Worm (Caenorhabditis elegans): ENCODE results near the gene Y51A2A.4.

Y51A2A.4 gene

DNA sequence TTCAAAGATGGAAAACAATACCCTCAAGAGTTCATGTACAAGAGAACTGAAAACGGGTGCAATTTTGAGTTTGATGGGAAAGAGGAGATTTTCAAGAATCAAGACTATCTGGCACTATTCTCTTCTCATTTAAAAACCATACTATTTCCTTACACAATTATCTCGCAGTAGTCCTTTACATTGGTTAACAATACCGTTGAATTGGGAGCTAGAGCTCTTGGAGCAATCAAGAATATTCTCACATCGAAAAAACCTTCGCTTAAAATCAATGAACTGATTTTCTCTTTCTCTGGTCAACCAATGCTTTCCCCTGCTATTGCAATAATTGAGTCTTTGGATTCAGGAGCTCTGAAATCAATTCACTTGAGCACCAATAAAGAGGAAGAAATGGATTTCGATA lies 37.2 kb upstream of the Y51A2A.4 start, which contains the start of gene R10E8.2:
Gene R10E8.2 (plus strand): TSS at position 301 of the 400 bp plus-strand sequence.
- no peak for TF ChIP-seq sma-3 (GFP tag; optimal IDR thresholded peaks at IDR 0.05)

DNA sequence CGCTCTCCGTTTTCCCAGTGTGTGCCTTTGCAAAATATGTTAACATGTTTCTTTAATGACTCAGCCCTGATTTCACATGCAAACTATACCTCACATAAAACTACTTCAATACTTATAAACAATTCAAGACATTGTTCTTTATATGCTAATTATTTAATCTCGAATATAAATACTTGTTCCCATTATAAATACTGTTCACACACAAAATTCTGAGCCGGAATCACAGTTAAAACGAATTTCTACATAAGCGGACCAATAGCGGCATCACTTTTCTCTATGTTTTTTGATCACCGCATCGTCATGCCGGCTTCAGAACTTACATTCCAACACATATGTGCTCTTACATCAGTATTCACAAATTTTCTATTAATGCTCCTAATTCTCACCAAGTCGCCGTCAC lies 36.3 kb upstream of the Y51A2A.4 start, which contains the start of gene R10E8.5:
Gene R10E8.5 (plus strand): TSS at position 301 of the 400 bp plus-strand sequence.
- no peak for TF ChIP-seq lin-39 (tag; optimal IDR thresholded peaks at IDR 0.05)
- TF ChIP-seq zag-1 (tag; optimal IDR thresholded peaks at IDR 0.05): no peak
- no peak for TF ChIP-seq Y55F3AM.14 (GFP tag; optimal IDR thresholded peaks at IDR 0.05)
- TF ChIP-seq alr-1 (tag; optimal IDR thresholded peaks at IDR 0.05): no peak
- no peak for TF ChIP-seq unc-62 (GFP tag; optimal IDR thresholded peaks at IDR 0.05)

DNA sequence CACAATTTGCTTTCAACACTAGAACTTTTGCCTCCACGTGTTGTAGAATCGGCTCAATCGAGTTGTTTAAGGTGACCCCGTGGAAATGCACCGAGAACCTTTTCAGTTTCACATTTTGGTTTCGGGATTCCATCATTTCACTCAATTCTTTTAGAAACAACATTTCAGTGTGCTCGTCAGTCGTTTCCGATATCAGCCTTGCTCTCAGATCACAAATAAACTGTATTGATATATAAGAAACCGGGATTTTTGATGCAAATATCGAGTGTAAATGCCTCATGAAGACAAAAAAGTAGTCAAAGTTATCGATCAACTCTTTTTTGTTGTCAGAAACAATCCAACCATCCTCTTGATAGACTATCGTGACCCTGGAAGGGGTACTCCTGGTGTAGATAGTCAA lies 25.2 kb upstream of the Y51A2A.4 start:
- no peak for TF ChIP-seq nhr-10 (tag; optimal IDR thresholded peaks at IDR 0.05)
- no peak for TF ChIP-seq elt-3 (tag; optimal IDR thresholded peaks at IDR 0.05)
- TF ChIP-seq F13H6.1 (tag; optimal IDR thresholded peaks at IDR 0.05): no peak
- TF ChIP-seq nhr-129 (tag; optimal IDR thresholded peaks at IDR 0.05): no peak
- no peak for TF ChIP-seq nhr-25 (tag; optimal IDR thresholded peaks at IDR 0.05)
- no peak for TF ChIP-seq ceh-82 (tag; optimal IDR thresholded peaks at IDR 0.05)
- TF ChIP-seq nhr-77 (tag; optimal IDR thresholded peaks at IDR 0.05): no peak
- TF ChIP-seq unc-55 (GFP tag; optimal IDR thresholded peaks at IDR 0.05): no peak
- no peak for TF ChIP-seq aly-2 (tag; optimal IDR thresholded peaks at IDR 0.05)
- no peak for TF ChIP-seq alr-1 (tag; optimal IDR thresholded peaks at IDR 0.05)

DNA sequence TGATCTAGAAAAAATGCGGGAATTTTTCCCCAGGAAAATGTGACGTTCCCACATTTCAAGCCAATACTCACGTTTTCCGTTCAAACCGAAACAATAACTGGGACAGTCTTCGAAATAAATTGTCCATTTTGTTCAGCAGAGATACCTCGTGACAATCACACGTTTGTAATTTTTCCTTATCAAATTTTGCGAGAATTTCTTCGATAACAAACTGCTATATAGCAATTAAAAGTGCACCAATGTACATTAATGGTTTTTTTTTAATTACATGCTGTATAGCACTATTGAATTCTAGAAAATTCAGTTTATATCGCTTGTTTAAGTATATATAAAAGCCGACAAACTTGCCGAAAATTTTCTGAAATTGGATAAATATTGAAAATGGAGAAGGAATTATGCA lies 24.5 kb upstream of the Y51A2A.4 start, which contains the start of gene R10E8.6:
Gene R10E8.6 (minus strand): TSS at position 154 of the 400 bp plus-strand sequence.
- TF ChIP-seq crh-2 (tag; optimal IDR thresholded peaks at IDR 0.05): peak; percentile 10
- peak; percentile 53 for TF ChIP-seq fos-1 (tag; optimal IDR thresholded peaks at IDR 0.05)
- no peak for TF ChIP-seq mdl-1 (tag; optimal IDR thresholded peaks at IDR 0.05)

DNA sequence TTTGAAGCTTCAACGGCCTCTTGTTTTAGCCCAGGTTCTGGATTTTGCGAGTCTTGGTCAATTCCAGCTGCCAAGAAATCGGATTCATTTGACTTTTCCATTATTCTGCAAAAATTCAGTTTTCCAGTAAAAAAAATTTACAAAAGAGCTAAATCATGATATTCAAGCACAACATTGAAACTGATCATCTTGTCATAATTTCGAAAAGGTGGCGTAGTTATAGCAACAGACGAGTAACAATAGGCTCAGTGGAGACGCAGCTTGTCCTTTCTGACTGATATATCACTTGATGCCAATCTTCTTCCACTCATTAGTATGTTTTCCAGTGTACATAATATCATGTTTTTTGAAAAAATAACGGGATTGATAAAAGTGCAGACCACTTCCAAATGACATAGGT lies 22.0 kb upstream of the Y51A2A.4 start, which contains the start of gene fbxa-213:
Gene fbxa-213 (minus strand): TSS at position 101 of the 400 bp plus-strand sequence.
- TF ChIP-seq ztf-4 (tag; optimal IDR thresholded peaks at IDR 0.05): no peak
- TF ChIP-seq snpc-4 (tag; optimal IDR thresholded peaks at IDR 0.05): no peak
- TF ChIP-seq Y55F3AM.14 (GFP tag; optimal IDR thresholded peaks at IDR 0.05): no peak
- TF ChIP-seq elt-1 (tag; optimal IDR thresholded peaks at IDR 0.05): no peak
- TF ChIP-seq lin-11 (tag; optimal IDR thresholded peaks at IDR 0.05): no peak
- TF ChIP-seq elt-3 (tag; optimal IDR thresholded peaks at IDR 0.05): no peak
- TF ChIP-seq nhr-11 (tag; optimal IDR thresholded peaks at IDR 0.05): no peak

DNA sequence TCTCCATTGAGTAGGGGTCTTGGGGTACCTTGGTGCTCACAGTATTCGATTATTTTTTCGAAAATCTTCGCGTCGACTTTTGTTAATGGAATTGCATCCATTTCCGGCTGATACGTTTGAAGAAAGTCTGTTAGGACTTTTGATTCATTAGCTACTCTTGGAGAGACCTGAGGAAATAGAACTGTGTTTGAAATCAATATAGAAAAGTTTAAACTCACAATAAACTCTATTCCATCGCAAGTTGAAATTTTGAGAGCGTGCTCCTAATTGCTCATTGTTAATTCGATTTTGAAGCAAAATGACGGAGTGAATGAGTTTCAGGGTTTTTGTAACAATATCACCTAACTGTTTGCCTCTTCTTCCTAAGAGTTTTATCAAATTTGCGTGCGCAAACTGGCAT lies 20.9 kb upstream of the Y51A2A.4 start, which contains the start of gene skr-6:
Gene skr-6 (minus strand): TSS at position 101 of the 400 bp plus-strand sequence.
- TF ChIP-seq aly-2 (tag; optimal IDR thresholded peaks at IDR 0.05): no peak
- no peak for TF ChIP-seq lsy-2 (tag; optimal IDR thresholded peaks at IDR 0.05)
- no peak for TF ChIP-seq snpc-4 (tag; optimal IDR thresholded peaks at IDR 0.05)
- TF ChIP-seq mdl-1 (tag; optimal IDR thresholded peaks at IDR 0.05): no peak
- no peak for TF ChIP-seq ztf-11 (tag; optimal IDR thresholded peaks at IDR 0.05)
- TF ChIP-seq nhr-11 (tag; optimal IDR thresholded peaks at IDR 0.05): no peak
- TF ChIP-seq unc-55 (GFP tag; optimal IDR thresholded peaks at IDR 0.05): no peak
- TF ChIP-seq sem-4 (tag; optimal IDR thresholded peaks at IDR 0.05): no peak
- TF ChIP-seq nhr-25 (tag; optimal IDR thresholded peaks at IDR 0.05): no peak
- TF ChIP-seq lin-13 (GFP tag; optimal IDR thresholded peaks at IDR 0.05): no peak
- no peak for TF ChIP-seq nhr-6 (tag; optimal IDR thresholded peaks at IDR 0.05)
- no peak for TF ChIP-seq sma-9 (GFP tag; optimal IDR thresholded peaks at IDR 0.05)
- no peak for TF ChIP-seq sma-9 (tag; optimal IDR thresholded peaks at IDR 0.05)
- TF ChIP-seq Y55F3AM.14 (GFP tag; optimal IDR thresholded peaks at IDR 0.05): no peak
- TF ChIP-seq blmp-1 (tag; optimal IDR thresholded peaks at IDR 0.05; ENCODE audit: insufficient read depth): no peak
- no peak for TF ChIP-seq elt-3 (tag; optimal IDR thresholded peaks at IDR 0.05)
- TF ChIP-seq egl-27 (tag; optimal IDR thresholded peaks at IDR 0.05): no peak
- no peak for TF ChIP-seq nhr-23 (tag; optimal IDR thresholded peaks at IDR 0.05)

All from whole organism, L2 larva.